Worm (Caenorhabditis elegans): ENCODE measurements around the gene C05D11.5.
A peak's percentile ranks its signal among the peaks of the same experiment; 100 is the strongest.

- peak; percentile 55 for TF ChIP-seq nhr-47 (tag; optimal IDR thresholded peaks at IDR 0.05)
- TF ChIP-seq ets-5 (GFP tag; IDR thresholded peaks at IDR 0.05) = no peak
- TF ChIP-seq unc-86 (tag; optimal IDR thresholded peaks at IDR 0.05) = no peak
- no peak for TF ChIP-seq elt-2 (tag; optimal IDR thresholded peaks at IDR 0.05)
- peak in 1 of 2 experiments; percentile 1 for TF ChIP-seq egl-27 (tag; optimal IDR thresholded peaks at IDR 0.05)
- TF ChIP-seq blmp-1 (tag; optimal IDR thresholded peaks at IDR 0.05) = peak; percentile 61
- TF ChIP-seq nhr-237 (tag; optimal IDR thresholded peaks at IDR 0.05) = no peak
- TF ChIP-seq ztf-11 (tag; optimal IDR thresholded peaks at IDR 0.05) = no peak
- TF ChIP-seq skn-1 (tag; optimal IDR thresholded peaks at IDR 0.05) = no peak
- TF ChIP-seq lin-15B (tag; optimal IDR thresholded peaks at IDR 0.05) = no peak
- TF ChIP-seq aly-2 (tag; optimal IDR thresholded peaks at IDR 0.05) = no peak
- no peak for TF ChIP-seq nhr-11 (tag; optimal IDR thresholded peaks at IDR 0.05)
- no peak for TF ChIP-seq ama-1 (optimal IDR thresholded peaks at IDR 0.05)
- TF ChIP-seq pag-3 (tag; optimal IDR thresholded peaks at IDR 0.05; ENCODE audit: borderline replicate concordance, insufficient read depth) = no peak
Observed at ce11 chrIII:6360114-6360513, 51.7 kb downstream of the C05D11.5 start.

Data from whole organism, L1 larva.